Worm (Caenorhabditis elegans) whole organism, L1 larva: ENCODE measurements around the gene flp-4.
"Not testable (repeated sequence)": the region's sequence is repeated elsewhere in the genome, so short reads cannot be mapped to it uniquely, and the experiment has no call there.

Experiments
- C04F5.9 ChIP-seq: sonication (generic microtip); optimal IDR thresholded peaks from 2 replicates; lab custom pipeline; 2016; ENCODE audit warnings: missing genetic modification characterization, missing compliant biosample characterization
- C16A3.4 ChIP-seq: fragments of 150-350 bp; optimal IDR thresholded peaks from 2 replicates; lab custom pipeline; 2014; ENCODE audit warnings: missing biosample characterization, missing genetic modification characterization
- C34B4.2 ChIP-seq: sonication (generic microtip); optimal IDR thresholded peaks from 2 replicates; lab custom pipeline; 2017; ENCODE audit warnings: mild to moderate bottlenecking, missing genetic modification characterization, missing compliant biosample characterization
- Y116A8C.19 ChIP-seq: sonication (generic microtip); optimal IDR thresholded peaks from 2 replicates; lab custom pipeline; 2016; ENCODE audit warnings: missing compliant biosample characterization, missing genetic modification characterization, borderline replicate concordance
- aha-1 ChIP-seq: fragments of 150-350 bp; optimal IDR thresholded peaks from 2 replicates; lab custom pipeline; 2014; ENCODE audit warnings: missing biosample characterization, missing genetic modification characterization
- aly-2 ChIP-seq: fragments of 150-350 bp; optimal IDR thresholded peaks from 2 replicates; lab custom pipeline; 2014; ENCODE audit warnings: missing biosample characterization, missing genetic modification characterization
- blmp-1 ChIP-seq: fragments of 150-350 bp; optimal IDR thresholded peaks from 2 replicates; lab custom pipeline; 2014; ENCODE audit warnings: missing biosample characterization, missing genetic modification characterization
- ceh-8 ChIP-seq: fragments of 200-800 bp; sonication (Bioruptor generic); optimal IDR thresholded peaks from 2 replicates; lab custom pipeline; 2018; ENCODE audit warnings: mild to moderate bottlenecking, missing genetic modification characterization, moderate library complexity, missing compliant biosample characterization
- efl-1 ChIP-seq, 4 experiments: fragments of 150-350 bp; optimal IDR thresholded peaks in 3 of 4; peaks in 1 of 4; 1 replicate in 1 of 4; 2 replicates in 3 of 4; lab custom pipeline; 2014; ENCODE audit warnings: missing biosample characterization in 2 of 4, missing genetic modification characterization in 2 of 4, missing genetic modification reagents in 2 of 4
- efl-3 ChIP-seq: fragments of 200-800 bp; sonication (Bioruptor generic); optimal IDR thresholded peaks from 2 replicates; lab custom pipeline; 2018; ENCODE audit warnings: mild to moderate bottlenecking, missing genetic modification characterization, missing compliant biosample characterization
- egl-27 ChIP-seq, 2 experiments: fragments of 150-350 bp in 1 of 2; sonication (generic microtip); optimal IDR thresholded peaks; 3 replicates each; lab custom pipeline; 2017 to 2018; ENCODE audit warnings: missing biosample characterization in 2 of 2, missing genetic modification characterization in 2 of 2, missing genetic modification reagents in 2 of 2
- elt-2 ChIP-seq: sonication (generic microtip); optimal IDR thresholded peaks from 2 replicates; lab custom pipeline; 2016; ENCODE audit warnings: missing genetic modification characterization, mild to moderate bottlenecking, inconsistent platforms, missing compliant biosample characterization, missing genetic modification reagents
- elt-3 ChIP-seq, 6 experiments: fragments of 150-350 bp in 1 of 6; sonication (generic microtip); optimal IDR thresholded peaks; 2 replicates each; lab custom pipeline; 2017 to 2018; ENCODE audit warnings: missing biosample characterization in 6 of 6, missing genetic modification characterization in 6 of 6, inconsistent platforms in 1 of 6
- ets-5 ChIP-seq: fragments of 200-800 bp; sonication (Bioruptor generic); IDR thresholded peaks from 2 replicates; pipeline ENCODE4 v1.3.6; 2022; ENCODE audit warnings: missing genetic modification characterization, missing compliant biosample characterization
- grh-1 ChIP-seq: fragments of 200-800 bp; sonication (Bioruptor generic); IDR thresholded peaks from 2 replicates; pipeline ENCODE4 v1.3.6; 2022; ENCODE audit warnings: missing genetic modification reagents, missing genetic modification characterization, missing compliant biosample characterization
- isw-1 ChIP-seq: fragments of 200-800 bp; sonication (Bioruptor generic); IDR thresholded peaks from 2 replicates; pipeline ENCODE4 v1.3.6; 2022; ENCODE audit warnings: missing genetic modification characterization, missing compliant biosample characterization
- jun-1 ChIP-seq: fragments of 150-350 bp; optimal IDR thresholded peaks from 2 replicates; lab custom pipeline; 2014; ENCODE audit warnings: missing biosample characterization, missing genetic modification reagents, missing genetic modification characterization
- lin-14 ChIP-seq: fragments of 200-800 bp; sonication (Bioruptor generic); optimal IDR thresholded peaks from 2 replicates; lab custom pipeline; 2018; ENCODE audit warnings: mild to moderate bottlenecking, missing genetic modification characterization, moderate library complexity, missing compliant biosample characterization
- lsy-2 ChIP-seq, 2 experiments: fragments of 150-350 bp; optimal IDR thresholded peaks; 2 replicates each; lab custom pipeline; 2014; ENCODE audit warnings: missing biosample characterization in 2 of 2, missing genetic modification characterization in 2 of 2
- mef-2 ChIP-seq: fragments of 150-350 bp; optimal IDR thresholded peaks from 2 replicates; lab custom pipeline; 2014; ENCODE audit warnings: missing biosample characterization, missing genetic modification characterization
- mep-1 ChIP-seq: fragments of 150-350 bp; optimal IDR thresholded peaks from 2 replicates; lab custom pipeline; 2014; ENCODE audit warnings: missing biosample characterization, missing genetic modification characterization
- nhr-11 ChIP-seq: fragments of 150-350 bp; optimal IDR thresholded peaks from 2 replicates; lab custom pipeline; 2014; ENCODE audit warnings: missing biosample characterization, missing genetic modification characterization
- nhr-12 ChIP-seq: sonication (generic microtip); optimal IDR thresholded peaks from 2 replicates; lab custom pipeline; 2017; ENCODE audit warnings: missing biosample characterization, missing genetic modification characterization
- nhr-20 ChIP-seq: sonication (generic microtip); optimal IDR thresholded peaks from 2 replicates; lab custom pipeline; 2016; ENCODE audit warnings: mild to moderate bottlenecking, missing genetic modification characterization, missing compliant biosample characterization
- nhr-28 ChIP-seq: fragments of 150-350 bp; optimal IDR thresholded peaks from 2 replicates; lab custom pipeline; 2014; ENCODE audit warnings: missing biosample characterization, missing genetic modification characterization
- nhr-71 ChIP-seq: sonication (generic microtip); optimal IDR thresholded peaks from 2 replicates; lab custom pipeline; 2016; ENCODE audit warnings: mild to moderate bottlenecking, missing genetic modification characterization, moderate library complexity, missing compliant biosample characterization
- nhr-77 ChIP-seq: fragments of 150-350 bp; optimal IDR thresholded peaks from 2 replicates; lab custom pipeline; 2014; ENCODE audit warnings: missing biosample characterization, missing genetic modification characterization
- nhr-85 ChIP-seq: sonication (generic microtip); peaks from one replicate; lab custom pipeline; 2016; ENCODE audit warnings: missing genetic modification characterization, inconsistent platforms, missing compliant biosample characterization
- nhr-90 ChIP-seq: sonication (generic microtip); optimal IDR thresholded peaks from 2 replicates; lab custom pipeline; 2016; ENCODE audit warnings: mild to moderate bottlenecking, missing genetic modification characterization, missing compliant biosample characterization; ENCODE audit not compliant: poor library complexity
- pax-3 ChIP-seq: fragments of 200-800 bp; sonication (Bioruptor generic); optimal IDR thresholded peaks from 2 replicates; lab custom pipeline; 2018; ENCODE audit warnings: mild to moderate bottlenecking, missing genetic modification characterization, moderate library complexity, missing compliant biosample characterization
- skn-1 ChIP-seq: fragments of 150-350 bp; optimal IDR thresholded peaks from 2 replicates; lab custom pipeline; 2014; ENCODE audit warnings: missing biosample characterization, missing genetic modification characterization
- snu-23 ChIP-seq: sonication (generic microtip); optimal IDR thresholded peaks from 2 replicates; lab custom pipeline; 2016; ENCODE audit warnings: missing genetic modification characterization, missing compliant biosample characterization
- sptf-1 ChIP-seq: fragments of 150-350 bp; optimal IDR thresholded peaks from 2 replicates; lab custom pipeline; 2014; ENCODE audit warnings: missing biosample characterization, missing genetic modification characterization
- sup-37 ChIP-seq: fragments of 200-800 bp; sonication (Bioruptor generic); optimal IDR thresholded peaks from 2 replicates; lab custom pipeline; 2018; ENCODE audit warnings: mild to moderate bottlenecking, missing genetic modification characterization, missing compliant biosample characterization
- swsn-7 ChIP-seq: sonication (generic microtip); optimal IDR thresholded peaks from 2 replicates; lab custom pipeline; 2016; ENCODE audit warnings: missing genetic modification characterization, missing compliant biosample characterization
- tlp-1 ChIP-seq: fragments of 150-350 bp; optimal IDR thresholded peaks from 2 replicates; lab custom pipeline; 2014; ENCODE audit warnings: missing biosample characterization, missing genetic modification characterization
- unc-130 ChIP-seq: fragments of 150-350 bp; optimal IDR thresholded peaks from 2 replicates; lab custom pipeline; 2017; ENCODE audit warnings: missing biosample characterization, missing genetic modification characterization, inconsistent platforms
- xbp-1 ChIP-seq: sonication (generic microtip); optimal IDR thresholded peaks from 2 replicates; lab custom pipeline; 2016; ENCODE audit warnings: missing genetic modification characterization, missing compliant biosample characterization
- zag-1 ChIP-seq: fragments of 150-350 bp; optimal IDR thresholded peaks from 2 replicates; lab custom pipeline; 2014; ENCODE audit warnings: missing biosample characterization, missing genetic modification characterization
- zip-4 ChIP-seq: fragments of 200-800 bp; sonication (Bioruptor generic); optimal IDR thresholded peaks from 2 replicates; lab custom pipeline; 2018; ENCODE audit warnings: mild to moderate bottlenecking, missing genetic modification characterization, moderate library complexity, missing compliant biosample characterization

The flp-4 gene

ce11 chrII:10001546-10001945 is 47.1 kb upstream of the flp-4 start, which contains the start of gene ZK892.3:
TSS of gene ZK892.3 (plus strand) at chrII:10001846.
- TF ChIP-seq nhr-12 (tag; lab: Kevin White, UChicago) (no peak), efl-1 (optimal IDR thresholded peaks at IDR 0.05; lab: Kevin White, UChicago) (no peak), efl-1 (GFP tag; optimal IDR thresholded peaks at IDR 0.05 in 1 of 2; lab: Kevin White, UChicago) (peak in 1 of 2 experiments; percentile 43)

ce11 chrII:10006266-10006665 is 42.4 kb upstream of the flp-4 start, which contains the start of gene ZK892.4:
TSS of gene ZK892.4 (plus strand) at chrII:10006566.
- TF ChIP-seq jun-1; isw-1 (GFP tag; lab: Robert Waterston, UW); C04F5.9 (tag; lab: Kevin White, UChicago): not testable (repeated sequence)

- TF ChIP-seq sptf-1 (no peak), C34B4.2 (tag; lab: Kevin White, UChicago) (no peak), zag-1 (no peak), nhr-71 (no peak), unc-130 (tag; lab: Kevin White, UChicago) (no peak), aly-2 (tag; lab: Kevin White, UChicago) (no peak)
These were observed 40.8 kb upstream of the flp-4 start, which contains the start of gene ZK892.5 for ce11 chrII:10007917-10008316. TSS of gene ZK892.5 (plus strand) at chrII:10008217.

ce11 chrII:10008552-10008951 is 40.1 kb upstream of the flp-4 start:
- TF ChIP-seq swsn-7 (tag; lab: Kevin White, UChicago) = no peak
- TF ChIP-seq grh-1 (GFP tag; lab: Robert Waterston, UW) = no peak
- TF ChIP-seq efl-3 (GFP tag; lab: Kevin White, UChicago) = no peak
- TF ChIP-seq ets-5 = no peak
- no peak for TF ChIP-seq tlp-1 (tag; lab: Kevin White, UChicago)
- TF ChIP-seq, all 84 proteins: peak for 0

- TF ChIP-seq zip-4 (GFP tag; lab: Kevin White, UChicago) (no peak), C04F5.9 (tag; lab: Kevin White, UChicago) (no peak), mef-2 (no peak), nhr-85 (peak; percentile 76), lin-14 (peak; percentile 77), C16A3.4 (tag; lab: Kevin White, UChicago) (peak; percentile 6), pax-3 (no peak), aha-1 (tag; lab: Kevin White, UChicago) (no peak), nhr-28 (no peak), unc-130 (tag; lab: Kevin White, UChicago) (no peak), sptf-1 (no peak), blmp-1 (tag; lab: Kevin White, UChicago) (peak; percentile 84), egl-27 (tag; optimal IDR thresholded peaks at IDR 0.05; lab: Kevin White, UChicago) (no peak), nhr-71 (peak; percentile 40), mep-1 (tag; lab: Kevin White, UChicago) (no peak), xbp-1 (tag; lab: Kevin White, UChicago) (no peak), Y116A8C.19 (no peak), elt-2 (tag; lab: Kevin White, UChicago) (no peak), lsy-2 (tag; optimal IDR thresholded peaks at IDR 0.05; lab: Kevin White, UChicago) (no peak), nhr-77 (tag; lab: Kevin White, UChicago) (no peak), nhr-11 (tag; lab: Kevin White, UChicago) (no peak), elt-3 (tag; optimal IDR thresholded peaks at IDR 0.05; lab: Kevin White, UChicago) (peak in 5 of 6 experiments; percentile 0 to 80 (median 42)), skn-1 (tag; lab: Kevin White, UChicago) (no peak), sup-37 (GFP tag; lab: Kevin White, UChicago) (no peak), ceh-8 (no peak), nhr-20 (tag; lab: Kevin White, UChicago) (peak; percentile 10), snu-23 (GFP tag; lab: Kevin White, UChicago) (peak; percentile 23), nhr-90 (tag; lab: Kevin White, UChicago) (peak; percentile 52)
These were observed 37.8 kb upstream of the flp-4 start for ce11 chrII:10010914-10011313.
